Worm (Caenorhabditis elegans): ENCODE data around the gene mpz-4.

Gene mpz-4

ce11 chrIV:4776001-4776400, 51.1 kb downstream of the mpz-4 start, which contains the start of gene R11E3.19:
R11E3.19 (minus strand) TSS chrIV:4776101.
- TF ChIP-seq dao-5 (tag; optimal IDR thresholded peaks at IDR 0.05) (no peak), W03F9.2 (tag; optimal IDR thresholded peaks at IDR 0.05) (no peak), him-1 (tag; optimal IDR thresholded peaks at IDR 0.05) (no peak)

All from whole organism, L4/young adult.